Fruit fly (Drosophila melanogaster) whole organism, embryonic: ENCODE measurements around the gene Gnmt.

Source experiments
- Abd-B ChIP-seq: fragments of 200-800 bp; sonication (Bioruptor generic); optimal IDR thresholded peaks from 2 replicates; lab custom pipeline; 2018; ENCODE audit warnings: missing biosample characterization, mild to moderate bottlenecking, missing genetic modification characterization, moderate library complexity
- Aef1 ChIP-seq: fragments of 200-800 bp; sonication (Bioruptor generic); IDR thresholded peaks from 3 replicates; pipeline ENCODE4 v1.3.6; 2022; ENCODE audit warnings: missing biosample characterization, missing genetic modification characterization
- Atf3 ChIP-seq: fragments of 200-800 bp; sonication (Bioruptor generic); optimal IDR thresholded peaks from 3 replicates; lab custom pipeline; 2016; ENCODE audit warnings: missing biosample characterization, missing genetic modification characterization
- CG10147 ChIP-seq: fragments of 200-800 bp; sonication (Bioruptor generic); optimal IDR thresholded peaks from 2 replicates; lab custom pipeline; 2019; ENCODE audit warnings: missing biosample characterization, mild to moderate bottlenecking, missing genetic modification characterization, moderate library complexity
- CG10654 ChIP-seq: fragments of 200-800 bp; sonication (Bioruptor generic); optimal IDR thresholded peaks from 2 replicates; lab custom pipeline; 2016; ENCODE audit warnings: missing biosample characterization, missing genetic modification characterization
- CG11093 ChIP-seq: fragments of 200-800 bp; sonication (Bioruptor generic); IDR thresholded peaks from 3 replicates; pipeline ENCODE4 v1.3.6; 2022; ENCODE audit warnings: missing biosample characterization, missing genetic modification characterization
- CG11247 ChIP-seq: fragments of 200-800 bp; sonication (Bioruptor generic); IDR thresholded peaks from 2 replicates; pipeline ENCODE4 v1.3.6; 2022; ENCODE audit warnings: missing biosample characterization, missing genetic modification characterization
- CG12299 ChIP-seq: fragments of 200-800 bp; sonication (Bioruptor generic); optimal IDR thresholded peaks from 2 replicates; lab custom pipeline; 2018; ENCODE audit warnings: missing biosample characterization, mild to moderate bottlenecking, missing genetic modification characterization
- CG13287 ChIP-seq: fragments of 200-800 bp; sonication (Bioruptor generic); IDR thresholded peaks from 2 replicates; pipeline ENCODE4 v1.3.6; 2022; ENCODE audit warnings: missing biosample characterization, missing genetic modification characterization; ENCODE audit not compliant: partially characterized antibody
- CG13296 ChIP-seq: fragments of 200-800 bp; sonication (Bioruptor generic); optimal IDR thresholded peaks from 3 replicates; lab custom pipeline; 2018; ENCODE audit warnings: missing biosample characterization, mild to moderate bottlenecking, missing genetic modification characterization
- CG13424 ChIP-seq: fragments of 200-800 bp; sonication (Bioruptor generic); optimal IDR thresholded peaks from 2 replicates; lab custom pipeline; 2019; ENCODE audit warnings: missing biosample characterization, mild to moderate bottlenecking, missing genetic modification characterization, moderate library complexity
- CG14710 ChIP-seq: fragments of 200-800 bp; sonication (Bioruptor generic); optimal IDR thresholded peaks from 3 replicates; lab custom pipeline; 2019; ENCODE audit warnings: missing biosample characterization, mild to moderate bottlenecking, missing genetic modification characterization, moderate library complexity
- CG1602 ChIP-seq: fragments of 200-800 bp; sonication (Bioruptor generic); optimal IDR thresholded peaks from 3 replicates; lab custom pipeline; 2016; ENCODE audit warnings: missing biosample characterization, missing genetic modification characterization
- CG17912 ChIP-seq: fragments of 200-800 bp; sonication (Bioruptor generic); optimal IDR thresholded peaks from 2 replicates; lab custom pipeline; 2018; ENCODE audit warnings: missing biosample characterization, mild to moderate bottlenecking, missing genetic modification characterization
- CG34376 ChIP-seq: fragments of 200-800 bp; sonication (Bioruptor generic); optimal IDR thresholded peaks from 2 replicates; lab custom pipeline; 2018; ENCODE audit warnings: missing biosample characterization, mild to moderate bottlenecking, missing genetic modification characterization
- CG43689 ChIP-seq: fragments of 200-800 bp; sonication (Bioruptor generic); IDR thresholded peaks from 2 replicates; pipeline ENCODE4 v1.3.6; 2022; ENCODE audit warnings: missing biosample characterization, missing genetic modification characterization
- CG4730 ChIP-seq: fragments of 200-800 bp; sonication (Bioruptor generic); IDR thresholded peaks from 2 replicates; pipeline ENCODE4 v1.3.6; 2022; ENCODE audit warnings: missing biosample characterization, missing genetic modification characterization
- CG6254 ChIP-seq: fragments of 200-800 bp; sonication (Bioruptor generic); optimal IDR thresholded peaks from 3 replicates; lab custom pipeline; 2017; ENCODE audit warnings: mild to moderate bottlenecking, missing biosample characterization, missing genetic modification reagents, missing genetic modification characterization
- CG8290 ChIP-seq, 3 experiments: fragments of 200-800 bp; sonication (Bioruptor generic); optimal IDR thresholded peaks; 2 replicates each; lab custom pipeline; 2016 to 2019; ENCODE audit warnings: missing biosample characterization in 3 of 3, missing genetic modification characterization in 3 of 3, mild to moderate bottlenecking in 2 of 3, moderate library complexity in 1 of 3
- CG8478 ChIP-seq: fragments of >200 bp; optimal IDR thresholded peaks from 2 replicates; lab custom pipeline; 2018
- Camta ChIP-seq: fragments of 200-800 bp; sonication (Bioruptor generic); optimal IDR thresholded peaks from 2 replicates; lab custom pipeline; 2016; ENCODE audit warnings: missing biosample characterization, missing genetic modification characterization
- Dll ChIP-seq: fragments of 200-800 bp; sonication (Bioruptor generic); IDR thresholded peaks from 4 replicates; pipeline ENCODE4 v1.3.6; 2022; ENCODE audit warnings: missing biosample characterization, missing genetic modification characterization; ENCODE audit not compliant: partially characterized antibody
- Doc3 ChIP-seq: fragments of 200-800 bp; sonication (Bioruptor generic); IDR thresholded peaks from 3 replicates; pipeline ENCODE4 v1.3.6; 2022; ENCODE audit warnings: missing biosample characterization, missing genetic modification characterization; ENCODE audit not compliant: partially characterized antibody
- Fer2 ChIP-seq: fragments of 200-800 bp; sonication (Bioruptor generic); optimal IDR thresholded peaks from 2 replicates; lab custom pipeline; 2018; ENCODE audit warnings: missing biosample characterization, mild to moderate bottlenecking, missing genetic modification characterization, moderate library complexity
- Hmx ChIP-seq: fragments of 200-800 bp; sonication (Bioruptor generic); optimal IDR thresholded peaks from 2 replicates; lab custom pipeline; 2016; ENCODE audit warnings: missing biosample characterization, missing genetic modification characterization
- Mad ChIP-seq: fragments of 200-800 bp; sonication (Bioruptor generic); optimal IDR thresholded peaks from 2 replicates; lab custom pipeline; 2016; ENCODE audit warnings: missing biosample characterization, missing genetic modification characterization
- NfI ChIP-seq: fragments of 200-800 bp; sonication (Bioruptor generic); optimal IDR thresholded peaks from 3 replicates; lab custom pipeline; 2018; ENCODE audit warnings: missing biosample characterization, mild to moderate bottlenecking, missing genetic modification characterization, moderate library complexity
- Oli ChIP-seq: fragments of 200-800 bp; sonication (Bioruptor generic); optimal IDR thresholded peaks from 2 replicates; lab custom pipeline; 2018; ENCODE audit warnings: missing biosample characterization, mild to moderate bottlenecking, missing genetic modification characterization, moderate library complexity
- Sry-β ChIP-seq: fragments of 200-800 bp; sonication (Bioruptor generic); optimal IDR thresholded peaks from 2 replicates; lab custom pipeline; 2018; ENCODE audit warnings: missing biosample characterization, mild to moderate bottlenecking, missing genetic modification characterization, moderate library complexity
- Trl ChIP-seq, 3 experiments: fragments of >200 bp in 2 of 3; fragments of 200-800 bp in 1 of 3; sonication (Bioruptor generic) in 1 of 3; optimal IDR thresholded peaks; 2 replicates in 1 of 3; 3 replicates in 2 of 3; lab custom pipeline; 2016 to 2017; ENCODE audit warnings: missing biosample characterization in 1 of 3, missing genetic modification characterization in 1 of 3
- ab ChIP-seq: fragments of 200-800 bp; sonication (Bioruptor generic); optimal IDR thresholded peaks from 2 replicates; lab custom pipeline; 2016; ENCODE audit warnings: missing biosample characterization, missing genetic modification characterization
- corto ChIP-seq: fragments of 200-800 bp; sonication (Bioruptor generic); optimal IDR thresholded peaks from 2 replicates; lab custom pipeline; 2016; ENCODE audit warnings: missing biosample characterization, mild to moderate bottlenecking, missing genetic modification characterization, moderate library complexity
- danr ChIP-seq: fragments of 200-800 bp; sonication (Bioruptor generic); IDR thresholded peaks from 2 replicates; pipeline ENCODE4 v1.3.6; 2022; ENCODE audit warnings: missing biosample characterization, missing genetic modification characterization
- en ChIP-seq: fragments of 200-800 bp; sonication (Bioruptor generic); optimal IDR thresholded peaks from 2 replicates; lab custom pipeline; 2016; ENCODE audit warnings: missing biosample characterization, missing genetic modification characterization
- ewg ChIP-seq: fragments of 200-800 bp; sonication (Bioruptor generic); optimal IDR thresholded peaks from 3 replicates; lab custom pipeline; 2017; ENCODE audit warnings: mild to moderate bottlenecking, missing biosample characterization, missing genetic modification reagents, missing genetic modification characterization
- fd64A ChIP-seq: fragments of 200-800 bp; sonication (Bioruptor generic); optimal IDR thresholded peaks from 3 replicates; lab custom pipeline; 2018; ENCODE audit warnings: missing biosample characterization, mild to moderate bottlenecking, missing genetic modification characterization
- fd96Cb ChIP-seq: fragments of 200-800 bp; sonication (Bioruptor generic); optimal IDR thresholded peaks from 2 replicates; lab custom pipeline; 2018; ENCODE audit warnings: missing biosample characterization, mild to moderate bottlenecking, missing genetic modification characterization, moderate library complexity
- gem ChIP-seq: fragments of 200-800 bp; sonication (Bioruptor generic); optimal IDR thresholded peaks from 2 replicates; lab custom pipeline; 2019; ENCODE audit warnings: missing biosample characterization, mild to moderate bottlenecking, missing genetic modification characterization, moderate library complexity
- pfk ChIP-seq: fragments of 200-800 bp; sonication (Bioruptor generic); optimal IDR thresholded peaks from 2 replicates; lab custom pipeline; 2018; ENCODE audit warnings: missing biosample characterization, mild to moderate bottlenecking, missing genetic modification characterization, moderate library complexity
- ranshi ChIP-seq: fragments of 200-800 bp; sonication (Bioruptor generic); IDR thresholded peaks from 2 replicates; pipeline ENCODE4 v1.3.6; 2022; ENCODE audit warnings: missing biosample characterization, missing genetic modification characterization
- scrt ChIP-seq: fragments of 200-800 bp; sonication (Bioruptor generic); optimal IDR thresholded peaks from 2 replicates; lab custom pipeline; 2018; ENCODE audit warnings: missing biosample characterization, mild to moderate bottlenecking, missing genetic modification characterization, moderate library complexity
- sd ChIP-seq: fragments of 200-800 bp; sonication (Bioruptor generic); optimal IDR thresholded peaks from 3 replicates; lab custom pipeline; 2018; ENCODE audit warnings: missing biosample characterization, mild to moderate bottlenecking, missing genetic modification characterization, moderate library complexity
- shn ChIP-seq: fragments of 200-800 bp; sonication (Bioruptor generic); optimal IDR thresholded peaks from 3 replicates; lab custom pipeline; 2016; ENCODE audit warnings: missing biosample characterization, missing genetic modification characterization
- sima ChIP-seq: fragments of 200-800 bp; sonication (Bioruptor generic); optimal IDR thresholded peaks from 2 replicates; lab custom pipeline; 2016; ENCODE audit warnings: missing biosample characterization, missing genetic modification characterization
- sisA ChIP-seq: fragments of 200-800 bp; sonication (Bioruptor generic); IDR thresholded peaks from 2 replicates; pipeline ENCODE4 v1.3.6; 2022; ENCODE audit warnings: missing biosample characterization, missing genetic modification characterization
- vnd ChIP-seq: fragments of 200-800 bp; sonication (Bioruptor generic); IDR thresholded peaks from 3 replicates; pipeline ENCODE4 v1.3.6; 2022; ENCODE audit warnings: missing biosample characterization, missing genetic modification characterization; ENCODE audit not compliant: partially characterized antibody
- zf30C ChIP-seq: fragments of 200-800 bp; sonication (Bioruptor generic); optimal IDR thresholded peaks from 3 replicates; lab custom pipeline; 2018; ENCODE audit warnings: missing biosample characterization, mild to moderate bottlenecking, missing genetic modification characterization
- zfh1 ChIP-seq: fragments of 200-800 bp; sonication (Bioruptor generic); IDR thresholded peaks from 3 replicates; pipeline ENCODE4 v1.3.6; 2022; ENCODE audit warnings: missing biosample characterization, missing genetic modification characterization

The Gnmt gene

dm6 chr3R:12653511-12654252, 20.7 kb upstream of the Gnmt start (continued):
- TF ChIP-seq danr (GFP tag; lab: Robert Waterston, UW) = peak; percentile 80
- TF ChIP-seq CG13287 (GFP tag; lab: Robert Waterston, UW) = peak; percentile 16; the same call in 1 of the 2 replicates
- TF ChIP-seq CG4730 (GFP tag; lab: Robert Waterston, UW) = peak; percentile 73
- TF ChIP-seq fd64A = peak; percentile 52
- no peak for TF ChIP-seq Hmx (GFP tag; lab: Kevin White, UChicago)
- no peak for TF ChIP-seq Doc3 (GFP tag; lab: Robert Waterston, UW)
- peak; percentile 89 for TF ChIP-seq gem (tag; lab: Kevin White, UChicago)
- no peak for TF ChIP-seq Sry-β (GFP tag; lab: Kevin White, UChicago)
- TF ChIP-seq CG10147 = peak; percentile 74
- TF ChIP-seq CG17912 = no peak
- TF ChIP-seq sima (GFP tag; lab: Kevin White, UChicago) = peak; percentile 55
- peak; percentile 61 for TF ChIP-seq Fer2 (tag; lab: Kevin White, UChicago)
- peak; percentile 45 for TF ChIP-seq en (GFP tag; lab: Kevin White, UChicago)
- peak; percentile 66 for TF ChIP-seq CG13296 (GFP tag; lab: Kevin White, UChicago)
- peak; percentile 69 for TF ChIP-seq Mad (GFP tag; lab: Kevin White, UChicago)
- no peak for TF ChIP-seq CG8478
- peak; percentile 93 for TF ChIP-seq Oli (tag; lab: Kevin White, UChicago)
- peak; percentile 84 for TF ChIP-seq fd96Cb (tag; lab: Kevin White, UChicago)
- TF ChIP-seq CG43689 (GFP tag; lab: Robert Waterston, UW) = peak; percentile 49
- no peak for TF ChIP-seq pfk (GFP tag; lab: Kevin White, UChicago)
- TF ChIP-seq CG14710 (tag; lab: Kevin White, UChicago) = peak; percentile 35
- no peak for TF ChIP-seq vnd (GFP tag; lab: Robert Waterston, UW)
- TF ChIP-seq Trl (optimal IDR thresholded peaks at IDR 0.05; lab: Kevin White, UChicago) = peak; percentile 21 to 56
- TF ChIP-seq Trl (GFP tag; optimal IDR thresholded peaks at IDR 0.05; lab: Kevin White, UChicago) = peak; percentile 67
- TF ChIP-seq scrt = peak; percentile 53
- peak; percentile 88 for TF ChIP-seq CG13424
- TF ChIP-seq NfI (GFP tag; lab: Kevin White, UChicago) = peak; percentile 87
- TF ChIP-seq Abd-B (GFP tag; lab: Kevin White, UChicago) = peak; percentile 86
- peak; percentile 76 for TF ChIP-seq ranshi (GFP tag; lab: Robert Waterston, UW)
- TF ChIP-seq ewg = peak; percentile 82
- TF ChIP-seq CG11093 = peak; percentile 81
- TF ChIP-seq sisA (GFP tag; lab: Robert Waterston, UW) = peak; percentile 91
- peak; percentile 58 for TF ChIP-seq CG1602 (GFP tag; lab: Kevin White, UChicago)
- TF ChIP-seq shn (GFP tag; lab: Kevin White, UChicago) = peak; percentile 81
- TF ChIP-seq CG10654 = peak; percentile 81
- TF ChIP-seq ab (GFP tag; lab: Kevin White, UChicago) = peak; percentile 27
- no peak for TF ChIP-seq sd (tag; lab: Kevin White, UChicago)
- peak; percentile 73 for TF ChIP-seq zfh1 (GFP tag; lab: Robert Waterston, UW)
- TF ChIP-seq zf30C (GFP tag; lab: Kevin White, UChicago) = no peak
- peak; percentile 65 for TF ChIP-seq CG6254 (GFP tag; lab: Kevin White, UChicago)
- no peak for TF ChIP-seq Dll
- peak; percentile 31 for TF ChIP-seq CG34376
- no peak for TF ChIP-seq CG8290 (GFP tag; optimal IDR thresholded peaks at IDR 0.05; lab: Kevin White, UChicago)
- TF ChIP-seq CG8290 (tag; optimal IDR thresholded peaks at IDR 0.05; lab: Kevin White, UChicago) = peak in 1 of 2 experiments; percentile 76
- peak; percentile 67 for TF ChIP-seq CG11247 (GFP tag; lab: Robert Waterston, UW)
- TF ChIP-seq Aef1 (GFP tag; lab: Robert Waterston, UW) = peak; percentile 87
- TF ChIP-seq Atf3 (GFP tag; lab: Kevin White, UChicago) = peak; percentile 63
- no peak for TF ChIP-seq corto (GFP tag; lab: Kevin White, UChicago)
- peak; percentile 81 for TF ChIP-seq Camta (GFP tag; lab: Kevin White, UChicago)
- TF ChIP-seq CG12299 = peak; percentile 66
